Worm (Caenorhabditis elegans): ENCODE measurements around the gene Y53G8AR.6.

Y53G8AR.6 gene

DNA sequence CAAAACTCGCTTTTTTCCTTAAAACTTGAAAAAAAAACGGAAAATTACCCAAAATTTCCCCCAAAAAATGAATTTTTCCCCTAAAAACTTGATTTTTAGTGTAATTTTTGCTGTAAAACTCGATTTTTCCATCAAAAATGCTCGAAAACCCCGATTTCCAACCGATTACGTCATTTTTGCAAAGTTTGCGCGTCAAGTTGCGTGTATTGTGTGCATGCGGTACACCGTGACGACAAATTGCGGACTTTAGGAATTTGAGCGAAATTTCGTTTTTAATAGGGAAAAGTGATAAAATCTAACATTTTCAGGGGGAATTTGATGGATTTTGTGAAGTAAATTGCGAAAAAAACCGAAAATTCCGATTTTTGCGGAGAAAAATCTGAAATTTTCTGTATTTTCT is 29.4 kb downstream of the Y53G8AR.6 start:
- TF ChIP-seq mls-2 (tag; optimal IDR thresholded peaks at IDR 0.05) = no peak
- TF ChIP-seq mab-5 (tag; optimal IDR thresholded peaks at IDR 0.05) = no peak
- peak; percentile 22 for TF ChIP-seq ceh-39 (tag; optimal IDR thresholded peaks at IDR 0.05)
- no peak for TF ChIP-seq blmp-1 (tag; optimal IDR thresholded peaks at IDR 0.05)
- no peak for TF ChIP-seq bed-3 (GFP tag; optimal IDR thresholded peaks at IDR 0.05)
- no peak for TF ChIP-seq sptf-1 (tag; optimal IDR thresholded peaks at IDR 0.05)
- TF ChIP-seq ham-2 (GFP tag; optimal IDR thresholded peaks at IDR 0.05) = no peak
- TF ChIP-seq tbx-8 (GFP tag; optimal IDR thresholded peaks at IDR 0.05) = no peak
- TF ChIP-seq lsy-2 (tag; optimal IDR thresholded peaks at IDR 0.05) = peak; percentile 51
- no peak for TF ChIP-seq unc-39 (tag; optimal IDR thresholded peaks at IDR 0.05)
- peak; percentile 19 for TF ChIP-seq nhr-237 (tag; optimal IDR thresholded peaks at IDR 0.05)
- no peak for TF ChIP-seq elt-1 (tag; optimal IDR thresholded peaks at IDR 0.05; ENCODE audit: borderline replicate concordance, insufficient read depth)
- TF ChIP-seq nhr-76 (tag; optimal IDR thresholded peaks at IDR 0.05) = no peak
- peak; percentile 4 for TF ChIP-seq nhr-2 (tag; optimal IDR thresholded peaks at IDR 0.05)
- TF ChIP-seq snpc-4 (tag; optimal IDR thresholded peaks at IDR 0.05) = no peak
- TF ChIP-seq lin-32 (GFP tag; optimal IDR thresholded peaks at IDR 0.05) = no peak
- TF ChIP-seq unc-120 (tag; optimal IDR thresholded peaks at IDR 0.05; ENCODE audit: poor library complexity, severe bottlenecking) = no peak
- TF ChIP-seq lin-13 (tag; optimal IDR thresholded peaks at IDR 0.05) = peak; percentile 72
- no peak for TF ChIP-seq hlh-1 (tag; optimal IDR thresholded peaks at IDR 0.05)
- TF ChIP-seq nhr-28 (tag; optimal IDR thresholded peaks at IDR 0.05) = no peak
- peak; percentile 82 for TF ChIP-seq zip-8 (tag; optimal IDR thresholded peaks at IDR 0.05)
- peak; percentile 8 for TF ChIP-seq M03D4.4 (tag; optimal IDR thresholded peaks at IDR 0.05)
- TF ChIP-seq cnd-1 (tag; optimal IDR thresholded peaks at IDR 0.05) = no peak
- no peak for TF ChIP-seq ceh-43 (GFP tag; optimal IDR thresholded peaks at IDR 0.05)
- TF ChIP-seq drap-1 (GFP tag; optimal IDR thresholded peaks at IDR 0.05) = no peak
- peak; percentile 67 for TF ChIP-seq ces-1 (GFP tag; optimal IDR thresholded peaks at IDR 0.05)
- TF ChIP-seq ztf-11 (tag; optimal IDR thresholded peaks at IDR 0.05) = no peak
- peak; percentile 2 for TF ChIP-seq pha-4 (tag; optimal IDR thresholded peaks at IDR 0.05)
- no peak for TF ChIP-seq elt-3 (tag; optimal IDR thresholded peaks at IDR 0.05)
- TF ChIP-seq sem-2 (GFP tag; optimal IDR thresholded peaks at IDR 0.05) = no peak
- peak; percentile 10 for TF ChIP-seq unc-62 (GFP tag; optimal IDR thresholded peaks at IDR 0.05)
- no peak for TF ChIP-seq ceh-83 (GFP tag; optimal IDR thresholded peaks at IDR 0.05)
- TF ChIP-seq flh-1 (GFP tag; optimal IDR thresholded peaks at IDR 0.05) = no peak
- no peak for TF ChIP-seq nhr-12 (tag; optimal IDR thresholded peaks at IDR 0.05)
- TF ChIP-seq mep-1 (tag; optimal IDR thresholded peaks at IDR 0.05) = peak; percentile 56

ce11 chrIII:3329467-3329866 is 34.9 kb downstream of the Y53G8AR.6 start:
- TF ChIP-seq blmp-1 (tag; optimal IDR thresholded peaks at IDR 0.05) = no peak
- TF ChIP-seq nhr-28 (tag; optimal IDR thresholded peaks at IDR 0.05) = no peak
- no peak for TF ChIP-seq pha-4 (tag; optimal IDR thresholded peaks at IDR 0.05)
- no peak for TF ChIP-seq flh-1 (GFP tag; optimal IDR thresholded peaks at IDR 0.05)
- no peak for TF ChIP-seq unc-120 (tag; optimal IDR thresholded peaks at IDR 0.05; ENCODE audit: poor library complexity, severe bottlenecking)
- no peak for TF ChIP-seq snpc-4 (tag; optimal IDR thresholded peaks at IDR 0.05)
- TF ChIP-seq sem-2 (GFP tag; optimal IDR thresholded peaks at IDR 0.05) = no peak
- no peak for TF ChIP-seq zip-8 (tag; optimal IDR thresholded peaks at IDR 0.05)
- no peak for TF ChIP-seq nhr-237 (tag; optimal IDR thresholded peaks at IDR 0.05)
- no peak for TF ChIP-seq sptf-1 (tag; optimal IDR thresholded peaks at IDR 0.05)
- no peak for TF ChIP-seq ceh-39 (tag; optimal IDR thresholded peaks at IDR 0.05)
- TF ChIP-seq ceh-83 (GFP tag; optimal IDR thresholded peaks at IDR 0.05) = no peak
- TF ChIP-seq ztf-11 (tag; optimal IDR thresholded peaks at IDR 0.05) = no peak
- TF ChIP-seq lsy-2 (tag; optimal IDR thresholded peaks at IDR 0.05) = no peak

DNA sequence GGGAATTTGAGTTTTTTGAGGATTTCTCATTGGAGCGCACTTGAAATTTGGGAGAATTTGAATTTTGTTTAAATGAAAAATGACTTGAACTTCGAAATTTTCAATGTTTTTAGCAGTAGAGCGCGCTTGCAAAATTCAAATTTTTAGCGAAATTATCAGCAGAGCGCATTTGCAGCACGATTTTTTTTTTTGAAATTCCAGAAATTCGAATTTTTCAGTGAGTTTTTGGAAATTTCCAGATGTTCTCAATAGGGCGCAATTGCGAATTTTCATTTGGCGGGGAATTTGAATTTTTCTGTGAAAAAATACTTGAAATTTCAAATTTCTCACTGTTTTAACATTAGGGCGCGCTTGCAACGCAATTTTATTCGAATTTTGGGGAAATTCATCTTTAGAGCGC is 37.2 kb downstream of the Y53G8AR.6 start:
- TF ChIP-seq snpc-4 (tag; optimal IDR thresholded peaks at IDR 0.05) (no peak), blmp-1 (tag; optimal IDR thresholded peaks at IDR 0.05) (no peak), ceh-43 (GFP tag; optimal IDR thresholded peaks at IDR 0.05) (no peak), zip-8 (tag; optimal IDR thresholded peaks at IDR 0.05) (no peak), sptf-1 (tag; optimal IDR thresholded peaks at IDR 0.05) (no peak), nhr-12 (tag; optimal IDR thresholded peaks at IDR 0.05) (no peak), unc-39 (tag; optimal IDR thresholded peaks at IDR 0.05) (no peak), M03D4.4 (tag; optimal IDR thresholded peaks at IDR 0.05) (no peak), nhr-28 (tag; optimal IDR thresholded peaks at IDR 0.05) (no peak), bed-3 (GFP tag; optimal IDR thresholded peaks at IDR 0.05) (no peak), drap-1 (GFP tag; optimal IDR thresholded peaks at IDR 0.05) (no peak), nhr-237 (tag; optimal IDR thresholded peaks at IDR 0.05) (no peak), ceh-39 (tag; optimal IDR thresholded peaks at IDR 0.05) (no peak), ces-1 (GFP tag; optimal IDR thresholded peaks at IDR 0.05) (no peak)

Data from whole organism, mixed stage, embryonic.